Fruit fly (Drosophila melanogaster): Measurements from ENCODE around the gene CG12499.

The CG12499 gene

DNA sequence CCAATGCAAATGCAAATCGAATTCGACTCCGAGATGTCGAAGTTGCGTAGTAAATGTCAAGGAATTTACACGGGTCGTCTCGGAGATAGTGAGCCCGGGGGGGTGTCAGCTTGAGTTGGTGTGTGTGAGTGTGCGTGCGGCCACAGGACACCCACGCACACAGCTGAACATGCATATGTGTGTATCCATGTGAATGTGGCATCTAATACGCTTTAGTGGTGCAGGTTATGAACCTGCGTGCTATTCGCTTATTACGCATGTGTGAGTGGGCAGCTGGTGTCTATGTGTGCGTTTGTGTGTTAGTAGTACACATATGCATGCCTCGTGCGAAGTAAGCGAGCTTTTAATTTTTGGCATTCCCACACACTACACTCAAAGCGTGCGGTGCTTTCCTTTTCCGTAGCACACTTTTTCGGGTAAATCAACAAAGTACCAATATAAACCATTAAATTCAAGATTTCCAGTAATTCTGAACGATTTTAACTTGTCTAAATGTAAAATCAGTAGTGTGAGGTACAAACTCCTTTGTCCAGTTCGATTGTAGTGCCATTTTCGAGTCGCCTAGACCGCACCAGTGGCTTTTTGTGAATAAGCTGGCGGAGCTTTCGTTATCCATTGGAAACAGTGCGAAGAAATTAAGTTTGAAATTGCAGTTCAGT lies 22.6 kb upstream of the CG12499 start (continued):
- TF ChIP-seq cad (GFP tag; optimal IDR thresholded peaks at IDR 0.05) (no peak), dati (GFP tag; IDR thresholded peaks at IDR 0.05) (no peak), pros (GFP tag; optimal IDR thresholded peaks at IDR 0.05) (no peak), CG10462 (GFP tag; optimal IDR thresholded peaks at IDR 0.05) (peak; percentile 44), ara (GFP tag; IDR thresholded peaks at IDR 0.05) (peak; percentile 57; the same call in 1 of the 2 replicates), C15 (GFP tag; IDR thresholded peaks at IDR 0.05) (0 out of 3 replicates have a peak, but pooled peaks have one; percentile 29), yki (optimal IDR thresholded peaks at IDR 0.05) (no peak), CG7357 (GFP tag; IDR thresholded peaks at IDR 0.05) (peak; percentile 69; the same call in 2 of the 3 replicates), usp (GFP tag; optimal IDR thresholded peaks at IDR 0.05) (no peak), CG4328 (GFP tag; optimal IDR thresholded peaks at IDR 0.05) (peak; percentile 65), CG8924 (tag; optimal IDR thresholded peaks at IDR 0.05) (peak; percentile 87), CG17328 (GFP tag; IDR thresholded peaks at IDR 0.05) (peak; percentile 81), btn (GFP tag; optimal IDR thresholded peaks at IDR 0.05) (peak; percentile 70), CG2199 (GFP tag; IDR thresholded peaks at IDR 0.05) (no peak), otp (GFP tag; IDR thresholded peaks at IDR 0.05) (peak; percentile 37; the same call in 1 of the 3 replicates), CG13424 (tag; optimal IDR thresholded peaks at IDR 0.05) (peak; percentile 90), tll (GFP tag; optimal IDR thresholded peaks at IDR 0.05) (no peak), HmgD (GFP tag; optimal IDR thresholded peaks at IDR 0.05) (peak; percentile 42), CG14667 (GFP tag; IDR thresholded peaks at IDR 0.05) (peak; percentile 82), vnd (GFP tag; IDR thresholded peaks at IDR 0.05; ENCODE audit: partially characterized antibody) (no peak), chinmo (GFP tag; IDR thresholded peaks at IDR 0.05; ENCODE audit: partially characterized antibody) (peak; percentile 64; the same call in 1 of the 4 replicates), CrebB (tag; optimal IDR thresholded peaks at IDR 0.05) (peak; percentile 82), CG1529 (GFP tag; optimal IDR thresholded peaks at IDR 0.05) (peak; percentile 42), NC2α (GFP tag; optimal IDR thresholded peaks at IDR 0.05) (peak; percentile 23), CG6175 (GFP tag; IDR thresholded peaks at IDR 0.05) (peak; percentile 72; the same call in 2 of the 3 replicates), CG4424 (GFP tag; optimal IDR thresholded peaks at IDR 0.05) (peak; percentile 80), D19A (tag; optimal IDR thresholded peaks at IDR 0.05) (peak; percentile 79), CG1832 (GFP tag; optimal IDR thresholded peaks at IDR 0.05) (no peak), CG7786 (GFP tag; optimal IDR thresholded peaks at IDR 0.05) (peak; percentile 87), Xbp1 (GFP tag; optimal IDR thresholded peaks at IDR 0.05) (peak; percentile 90), CG10959 (GFP tag; IDR thresholded peaks at IDR 0.05) (no peak), gro (GFP tag; optimal IDR thresholded peaks at IDR 0.05) (no peak), bab2 (GFP tag; optimal IDR thresholded peaks at IDR 0.05) (peak; percentile 87), CG7839 (tag; optimal IDR thresholded peaks at IDR 0.05) (peak; percentile 92), Drgx (GFP tag; IDR thresholded peaks at IDR 0.05) (peak; percentile 77), CG6854 (GFP tag; optimal IDR thresholded peaks at IDR 0.05) (peak; percentile 85), CG17568 (GFP tag; optimal IDR thresholded peaks at IDR 0.05) (no peak), CG2116 (GFP tag; optimal IDR thresholded peaks at IDR 0.05) (peak; percentile 39), fd96Cb (tag; optimal IDR thresholded peaks at IDR 0.05) (peak; percentile 84), Ets97D (GFP tag; optimal IDR thresholded peaks at IDR 0.05) (peak; percentile 50), run (tag; optimal IDR thresholded peaks at IDR 0.05) (peak; percentile 74), gem (tag; optimal IDR thresholded peaks at IDR 0.05) (peak; percentile 90), hth (optimal IDR thresholded peaks at IDR 0.05) (no peak), CG5953 (GFP tag; IDR thresholded peaks at IDR 0.05) (peak; percentile 39; the same call in 1 of the 2 replicates), CG4617 (GFP tag; optimal IDR thresholded peaks at IDR 0.05; ENCODE audit: borderline replicate concordance) (peak; percentile 43), CG15601 (tag; optimal IDR thresholded peaks at IDR 0.05) (no peak), inv (GFP tag; IDR thresholded peaks at IDR 0.05; ENCODE audit: partially characterized antibody) (no peak), CG18619 (GFP tag; optimal IDR thresholded peaks at IDR 0.05) (peak; percentile 85), CG4730 (GFP tag; IDR thresholded peaks at IDR 0.05) (peak; percentile 80), CG2875 (GFP tag; optimal IDR thresholded peaks at IDR 0.05) (peak; percentile 54)
